Worm (Caenorhabditis elegans) whole organism, late embryonic: Measurements from ENCODE around the gene lron-12.

ENCODE experiments used
- ama-1 ChIP-seq: fragments of 150-350 bp; optimal IDR thresholded peaks from 2 replicates; lab custom pipeline; 2014
- ceh-18 ChIP-seq: sonication (generic microtip); optimal IDR thresholded peaks from 2 replicates; lab custom pipeline; 2016; ENCODE audit warnings: missing genetic modification characterization, missing compliant biosample characterization
- ceh-24 ChIP-seq: sonication (generic microtip); optimal IDR thresholded peaks from 2 replicates; lab custom pipeline; 2016; ENCODE audit warnings: mild to moderate bottlenecking, missing genetic modification characterization, missing compliant biosample characterization
- elt-2 ChIP-seq: sonication (generic microtip); optimal IDR thresholded peaks from 2 replicates; lab custom pipeline; 2016; ENCODE audit warnings: missing genetic modification reagents, missing genetic modification characterization, missing compliant biosample characterization
- ets-4 ChIP-seq: sonication (generic microtip); optimal IDR thresholded peaks from 2 replicates; lab custom pipeline; 2016; ENCODE audit warnings: missing genetic modification characterization, missing compliant biosample characterization
- nhr-11 ChIP-seq: fragments of 150-350 bp; optimal IDR thresholded peaks from 2 replicates; lab custom pipeline; 2014; ENCODE audit warnings: missing biosample characterization, missing genetic modification characterization
- pag-3 ChIP-seq: sonication (generic microtip); optimal IDR thresholded peaks from 2 replicates; lab custom pipeline; 2016; ENCODE audit warnings: missing compliant biosample characterization, missing genetic modification characterization, borderline replicate concordance
- pha-4 ChIP-seq: fragments of 150-350 bp; optimal IDR thresholded peaks from 2 replicates; lab custom pipeline; 2018; ENCODE audit warnings: missing biosample characterization, missing genetic modification reagents, missing genetic modification characterization
- unc-86 ChIP-seq: sonication (generic microtip); optimal IDR thresholded peaks from 2 replicates; lab custom pipeline; 2016; ENCODE audit warnings: missing genetic modification characterization, missing compliant biosample characterization

DNA sequence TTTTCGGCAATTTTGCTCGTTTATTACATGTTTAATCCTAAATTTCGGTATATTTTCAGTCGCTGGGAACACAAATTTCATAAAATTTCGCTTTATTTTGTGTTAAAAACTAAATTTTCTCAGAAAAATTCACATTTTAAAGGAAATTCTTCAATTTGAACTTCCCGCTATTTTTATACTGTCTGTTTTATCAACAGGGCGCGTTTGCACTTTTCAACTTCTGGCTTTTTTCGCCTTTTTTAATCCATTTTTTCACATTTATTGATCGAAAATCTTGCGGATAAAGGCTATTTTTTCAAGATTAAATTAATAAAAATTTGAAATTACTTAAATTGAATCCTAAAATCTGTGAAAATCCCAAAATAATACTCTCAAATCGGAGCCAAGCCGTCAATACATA lies 33.9 kb upstream of the lron-12 start:
- TF ChIP-seq unc-86 (tag; lab: Kevin White, UChicago) (no peak), pag-3 (tag; lab: Kevin White, UChicago) (no peak), ets-4 (tag; lab: Kevin White, UChicago) (no peak), elt-2 (tag; lab: Kevin White, UChicago) (no peak), ama-1 (lab: Kevin White, UChicago) (no peak), pha-4 (tag; lab: Kevin White, UChicago) (no peak), nhr-11 (tag; lab: Kevin White, UChicago) (no peak), ceh-18 (no peak), ceh-24 (tag; lab: Kevin White, UChicago) (no peak)
